Worm (Caenorhabditis elegans) whole organism, young adult: Measurements from ENCODE around the gene Y43F8B.3.

ENCODE experiments used
- C17E4.6 ChIP-seq: fragments of 200-800 bp; sonication (Bioruptor generic); IDR thresholded peaks from 2 replicates; pipeline ENCODE4 v1.3.6; 2022; ENCODE audit warnings: missing genetic modification reagents, missing genetic modification characterization, missing compliant biosample characterization
- F10E7.11 ChIP-seq: sonication (generic microtip); optimal IDR thresholded peaks from 2 replicates; lab custom pipeline; 2017; ENCODE audit warnings: mild to moderate bottlenecking, missing genetic modification characterization, moderate library complexity, missing compliant biosample characterization
- K12H6.12 ChIP-seq: fragments of 200-800 bp; sonication (Bioruptor generic); optimal IDR thresholded peaks from 2 replicates; lab custom pipeline; 2018; ENCODE audit warnings: mild to moderate bottlenecking, missing genetic modification characterization, missing compliant biosample characterization
- egl-18 ChIP-seq: fragments of 200-800 bp; sonication (Bioruptor generic); IDR thresholded peaks from 2 replicates; pipeline ENCODE4 v1.3.6; 2022; ENCODE audit warnings: missing genetic modification reagents, missing genetic modification characterization, missing compliant biosample characterization
- hlh-12 ChIP-seq: sonication (generic microtip); optimal IDR thresholded peaks from 2 replicates; lab custom pipeline; 2016; ENCODE audit warnings: missing genetic modification characterization, missing compliant biosample characterization
- hmg-20 ChIP-seq: fragments of 200-800 bp; sonication (Bioruptor generic); IDR thresholded peaks from 2 replicates; pipeline ENCODE4 v1.3.6; 2022; ENCODE audit warnings: missing genetic modification reagents, missing genetic modification characterization, missing compliant biosample characterization
- mxl-1 ChIP-seq: sonication (generic microtip); optimal IDR thresholded peaks from 2 replicates; lab custom pipeline; 2016; ENCODE audit warnings: missing genetic modification characterization, missing compliant biosample characterization
- nhr-120 ChIP-seq: fragments of 200-800 bp; sonication (Bioruptor generic); IDR thresholded peaks from 2 replicates; pipeline ENCODE4 v1.3.6; 2022; ENCODE audit warnings: missing genetic modification characterization, missing compliant biosample characterization
- nhr-179 ChIP-seq: sonication (generic microtip); optimal IDR thresholded peaks from 2 replicates; lab custom pipeline; 2016; ENCODE audit warnings: mild to moderate bottlenecking, missing genetic modification characterization, missing compliant biosample characterization
- nhr-90 ChIP-seq: sonication (generic microtip); optimal IDR thresholded peaks from 2 replicates; lab custom pipeline; 2016; ENCODE audit warnings: missing genotype, mild to moderate bottlenecking, missing genetic modification characterization, missing compliant biosample characterization
- pha-4 ChIP-seq: fragments of 150-350 bp; sonication (generic microtip); optimal IDR thresholded peaks from 2 replicates; lab custom pipeline; 2014; ENCODE audit warnings: missing biosample characterization, missing genetic modification reagents, missing genetic modification characterization
- sdz-38 ChIP-seq: sonication (generic microtip); optimal IDR thresholded peaks from 2 replicates; lab custom pipeline; 2016; ENCODE audit warnings: missing genotype, missing genetic modification characterization, missing compliant biosample characterization

DNA sequence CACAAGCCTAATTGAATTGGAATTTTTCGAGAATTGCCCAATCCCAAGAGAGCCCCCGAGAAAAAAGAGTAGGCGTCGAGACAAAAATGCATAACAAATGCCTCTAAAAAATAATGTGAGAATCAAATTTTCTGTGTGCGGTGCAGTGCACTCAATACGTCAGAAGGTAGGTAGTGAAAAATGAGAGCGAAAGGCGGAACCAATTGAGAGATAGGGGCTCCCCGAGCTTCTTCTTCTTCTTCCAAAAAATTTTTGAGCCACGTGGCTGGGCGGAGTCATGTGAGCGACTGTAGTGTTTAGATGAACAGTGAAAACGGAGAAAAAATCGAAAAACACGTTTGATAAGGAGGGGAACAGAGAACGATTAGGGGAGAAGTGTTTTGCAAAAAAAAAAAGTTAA lies 21.7 kb downstream of the Y43F8B.3 start:
- TF ChIP-seq mxl-1 (no peak), F10E7.11 (tag; lab: Kevin White, UChicago) (no peak), pha-4 (tag; lab: Kevin White, UChicago) (no peak), nhr-90 (tag; lab: Kevin White, UChicago) (no peak), hmg-20 (GFP tag; lab: Robert Waterston, UW) (no peak), C17E4.6 (GFP tag; lab: Robert Waterston, UW) (no peak), sdz-38 (tag; lab: Kevin White, UChicago) (no peak), hlh-12 (tag; lab: Kevin White, UChicago) (no peak), nhr-179 (tag; lab: Kevin White, UChicago) (no peak), egl-18 (GFP tag; lab: Robert Waterston, UW) (no peak), K12H6.12 (tag; lab: Kevin White, UChicago) (no peak), nhr-120 (GFP tag; lab: Robert Waterston, UW) (no peak)
